Worm (Caenorhabditis elegans): ENCODE measurements around the gene Y41G9A.10.

DNA sequence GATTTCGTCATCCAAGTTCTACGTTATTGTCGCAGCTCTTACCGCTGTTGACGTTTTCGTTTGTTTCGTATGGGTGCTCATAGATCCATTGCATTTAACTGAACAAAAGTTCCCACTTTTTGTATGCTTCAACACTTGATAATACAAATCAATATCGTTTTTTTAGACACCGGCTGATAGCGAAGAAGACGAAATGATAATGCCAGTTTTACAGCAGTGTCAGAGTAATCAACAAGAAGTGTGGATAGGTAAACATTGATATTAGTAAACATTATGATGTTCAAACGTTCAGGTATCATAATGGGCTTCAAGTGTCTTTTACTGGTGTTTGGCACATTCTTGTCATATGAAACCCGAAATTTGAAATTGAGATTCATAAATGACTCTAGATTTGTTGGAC lies 19.9 kb upstream of the Y41G9A.10 start:
- TF ChIP-seq ama-1 (optimal IDR thresholded peaks at IDR 0.05), result no peak
- no peak for TF ChIP-seq hmbx-1 (tag; optimal IDR thresholded peaks at IDR 0.05)
